Worm (Caenorhabditis elegans) whole organism, L2 larva: ENCODE data around the gene pph-6.
A peak's percentile ranks its signal among the peaks of the same experiment; 100 is the strongest.

Source experiments
- C34F6.9 ChIP-seq: fragments of 150-350 bp; optimal IDR thresholded peaks from 2 replicates; lab custom pipeline; 2014; ENCODE audit warnings: missing biosample characterization, missing genetic modification characterization
- F13H6.1 ChIP-seq: sonication (generic microtip); optimal IDR thresholded peaks from 2 replicates; lab custom pipeline; 2016; ENCODE audit warnings: missing genetic modification characterization, missing compliant biosample characterization
- R02D3.7 ChIP-seq: fragments of 150-350 bp; optimal IDR thresholded peaks from 2 replicates; lab custom pipeline; 2014; ENCODE audit warnings: missing biosample characterization, missing genetic modification characterization
- Y55F3AM.14 ChIP-seq: fragments of 200-800 bp; sonication (Bioruptor generic); optimal IDR thresholded peaks from 2 replicates; lab custom pipeline; 2018; ENCODE audit warnings: mild to moderate bottlenecking, missing genetic modification characterization, missing compliant biosample characterization
- ZK546.5 ChIP-seq: sonication (generic microtip); optimal IDR thresholded peaks from 2 replicates; lab custom pipeline; 2017; ENCODE audit warnings: missing biosample characterization, missing genetic modification characterization
- alr-1 ChIP-seq: fragments of 150-350 bp; optimal IDR thresholded peaks from 2 replicates; lab custom pipeline; 2014; ENCODE audit warnings: missing biosample characterization, missing genetic modification characterization
- aly-2 ChIP-seq: fragments of 150-350 bp; optimal IDR thresholded peaks from 2 replicates; lab custom pipeline; 2014; ENCODE audit warnings: missing biosample characterization, missing genetic modification characterization
- ama-1 ChIP-seq: fragments of 150-350 bp; optimal IDR thresholded peaks from 2 replicates; lab custom pipeline; 2018; ENCODE audit warnings: inconsistent platforms
- blmp-1 ChIP-seq: sonication (generic microtip); optimal IDR thresholded peaks from 2 replicates; lab custom pipeline; 2017; ENCODE audit warnings: missing genetic modification characterization, mild to moderate bottlenecking, missing compliant biosample characterization, antibody characterized with exemption, moderate library complexity; ENCODE audit not compliant: insufficient read depth
- ceh-16 ChIP-seq: fragments of 150-350 bp; optimal IDR thresholded peaks from 2 replicates; lab custom pipeline; 2014; ENCODE audit warnings: missing biosample characterization, missing genetic modification characterization
- ceh-82 ChIP-seq: fragments of 150-350 bp; optimal IDR thresholded peaks from 2 replicates; lab custom pipeline; 2014; ENCODE audit warnings: missing biosample characterization, missing genetic modification characterization
- crh-2 ChIP-seq: sonication (generic microtip); optimal IDR thresholded peaks from 2 replicates; lab custom pipeline; 2017; ENCODE audit warnings: missing biosample characterization, missing genetic modification characterization
- dmd-4 ChIP-seq: sonication (generic microtip); optimal IDR thresholded peaks from 2 replicates; lab custom pipeline; 2017; ENCODE audit warnings: missing biosample characterization, missing genetic modification characterization
- egl-27 ChIP-seq: sonication (generic microtip); optimal IDR thresholded peaks from 3 replicates; lab custom pipeline; 2017; ENCODE audit warnings: missing biosample characterization, missing genetic modification reagents, missing genetic modification characterization
- elt-1 ChIP-seq: fragments of 150-350 bp; optimal IDR thresholded peaks from 2 replicates; lab custom pipeline; 2014; ENCODE audit warnings: missing biosample characterization, missing genetic modification characterization
- elt-3 ChIP-seq: sonication (generic microtip); optimal IDR thresholded peaks from 2 replicates; lab custom pipeline; 2017; ENCODE audit warnings: missing biosample characterization, missing genetic modification characterization
- fos-1 ChIP-seq: fragments of 150-350 bp; optimal IDR thresholded peaks from 2 replicates; lab custom pipeline; 2014; ENCODE audit warnings: missing biosample characterization, missing genetic modification characterization
- gmeb-1 ChIP-seq: fragments of 150-350 bp; optimal IDR thresholded peaks from 2 replicates; lab custom pipeline; 2014; ENCODE audit warnings: missing biosample characterization, missing genetic modification characterization
- lin-11 ChIP-seq: fragments of 150-350 bp; sonication (generic microtip); optimal IDR thresholded peaks from 2 replicates; lab custom pipeline; 2014; ENCODE audit warnings: missing biosample characterization, missing genetic modification characterization, inconsistent platforms, mixed read lengths
- lin-13 ChIP-seq: fragments of 150-350 bp; optimal IDR thresholded peaks from 2 replicates; lab custom pipeline; 2014; ENCODE audit warnings: missing biosample characterization, missing genetic modification reagents, missing genetic modification characterization
- lin-39 ChIP-seq: fragments of 150-350 bp; optimal IDR thresholded peaks from 2 replicates; lab custom pipeline; 2014; ENCODE audit warnings: missing biosample characterization, missing genetic modification reagents, missing genetic modification characterization
- lsy-2 ChIP-seq, 2 experiments: fragments of 150-350 bp in 1 of 2; sonication (generic microtip) in 1 of 2; optimal IDR thresholded peaks; 2 replicates each; lab custom pipeline; 2014 to 2017; ENCODE audit warnings: missing biosample characterization in 2 of 2, missing genetic modification characterization in 2 of 2
- mab-5 ChIP-seq: fragments of 150-350 bp; optimal IDR thresholded peaks from 2 replicates; lab custom pipeline; 2014; ENCODE audit warnings: missing biosample characterization, missing genetic modification characterization
- mbf-1 ChIP-seq: sonication (generic microtip); optimal IDR thresholded peaks from 2 replicates; lab custom pipeline; 2017; ENCODE audit warnings: missing biosample characterization, missing genetic modification characterization
- mdl-1 ChIP-seq, 2 experiments: fragments of 150-350 bp in 1 of 2; sonication (generic microtip) in 1 of 2; optimal IDR thresholded peaks; 2 replicates each; lab custom pipeline; 2017; ENCODE audit warnings: missing biosample characterization in 2 of 2, missing genetic modification characterization in 2 of 2
- nhr-10 ChIP-seq: sonication (generic microtip); optimal IDR thresholded peaks from 2 replicates; lab custom pipeline; 2017; ENCODE audit warnings: missing biosample characterization, missing genetic modification characterization
- nhr-11 ChIP-seq: fragments of 150-350 bp; optimal IDR thresholded peaks from 2 replicates; lab custom pipeline; 2014; ENCODE audit warnings: missing biosample characterization, missing genetic modification characterization
- nhr-12 ChIP-seq: fragments of 150-350 bp; optimal IDR thresholded peaks from 2 replicates; lab custom pipeline; 2014; ENCODE audit warnings: missing biosample characterization, missing genetic modification characterization
- nhr-129 ChIP-seq: fragments of 150-350 bp; optimal IDR thresholded peaks from 2 replicates; lab custom pipeline; 2014; ENCODE audit warnings: missing biosample characterization, missing genetic modification characterization
- nhr-21 ChIP-seq: fragments of 150-350 bp; optimal IDR thresholded peaks from 2 replicates; lab custom pipeline; 2014; ENCODE audit warnings: missing biosample characterization, missing genetic modification characterization
- nhr-23 ChIP-seq: fragments of 150-350 bp; optimal IDR thresholded peaks from 2 replicates; lab custom pipeline; 2014; ENCODE audit warnings: missing biosample characterization, missing genetic modification reagents, missing genetic modification characterization
- nhr-237 ChIP-seq: fragments of 150-350 bp; optimal IDR thresholded peaks from 2 replicates; lab custom pipeline; 2014; ENCODE audit warnings: missing biosample characterization, missing genetic modification characterization
- nhr-25 ChIP-seq: fragments of 150-350 bp; sonication (generic microtip); optimal IDR thresholded peaks from 3 replicates; lab custom pipeline; 2014; ENCODE audit warnings: missing biosample characterization, missing genetic modification characterization
- nhr-6 ChIP-seq: fragments of 150-350 bp; optimal IDR thresholded peaks from 2 replicates; lab custom pipeline; 2014; ENCODE audit warnings: missing biosample characterization, missing genetic modification characterization
- nhr-77 ChIP-seq: fragments of 150-350 bp; optimal IDR thresholded peaks from 2 replicates; lab custom pipeline; 2014; ENCODE audit warnings: missing biosample characterization, missing genetic modification characterization
- peb-1 ChIP-seq: fragments of 150-350 bp; optimal IDR thresholded peaks from 2 replicates; lab custom pipeline; 2014; ENCODE audit warnings: missing biosample characterization, missing genetic modification characterization
- sem-4 ChIP-seq: fragments of 150-350 bp; optimal IDR thresholded peaks from 2 replicates; lab custom pipeline; 2014; ENCODE audit warnings: missing biosample characterization, missing genetic modification reagents, missing genetic modification characterization
- sma-3 ChIP-seq: sonication (generic microtip); optimal IDR thresholded peaks from 2 replicates; lab custom pipeline; 2016; ENCODE audit warnings: missing genetic modification reagents, missing genetic modification characterization, missing compliant biosample characterization
- sma-9 ChIP-seq, 2 experiments: fragments of 150-350 bp in 1 of 2; sonication (generic microtip) in 1 of 2; optimal IDR thresholded peaks; 2 replicates each; lab custom pipeline; 2014 to 2016; ENCODE audit warnings: missing genetic modification characterization in 2 of 2, mild to moderate bottlenecking in 1 of 2, missing biosample characterization in 1 of 2, missing compliant biosample characterization in 1 of 2, missing genetic modification reagents in 1 of 2, moderate library complexity in 1 of 2
- snpc-4 ChIP-seq: fragments of 150-350 bp; optimal IDR thresholded peaks from 2 replicates; lab custom pipeline; 2014; ENCODE audit warnings: missing biosample characterization, missing genetic modification characterization
- unc-39 ChIP-seq: fragments of 150-350 bp; optimal IDR thresholded peaks from 2 replicates; lab custom pipeline; 2014; ENCODE audit warnings: missing biosample characterization, missing genetic modification characterization
- unc-55 ChIP-seq: fragments of 150-350 bp; sonication (generic microtip); optimal IDR thresholded peaks from 3 replicates; lab custom pipeline; 2014; ENCODE audit warnings: missing biosample characterization, missing genetic modification reagents, missing genetic modification characterization
- unc-62 ChIP-seq: fragments of 150-350 bp; optimal IDR thresholded peaks from 2 replicates; lab custom pipeline; 2014; ENCODE audit warnings: missing biosample characterization, missing genetic modification reagents, missing genetic modification characterization
- zag-1 ChIP-seq: fragments of 150-350 bp; optimal IDR thresholded peaks from 2 replicates; lab custom pipeline; 2014; ENCODE audit warnings: missing biosample characterization, missing genetic modification characterization
- ztf-11 ChIP-seq: sonication (generic microtip); optimal IDR thresholded peaks from 2 replicates; lab custom pipeline; 2017; ENCODE audit warnings: missing biosample characterization, missing genetic modification characterization
- ztf-4 ChIP-seq: fragments of 150-350 bp; optimal IDR thresholded peaks from 2 replicates; lab custom pipeline; 2014; ENCODE audit warnings: missing biosample characterization, missing genetic modification characterization

The pph-6 gene

DNA sequence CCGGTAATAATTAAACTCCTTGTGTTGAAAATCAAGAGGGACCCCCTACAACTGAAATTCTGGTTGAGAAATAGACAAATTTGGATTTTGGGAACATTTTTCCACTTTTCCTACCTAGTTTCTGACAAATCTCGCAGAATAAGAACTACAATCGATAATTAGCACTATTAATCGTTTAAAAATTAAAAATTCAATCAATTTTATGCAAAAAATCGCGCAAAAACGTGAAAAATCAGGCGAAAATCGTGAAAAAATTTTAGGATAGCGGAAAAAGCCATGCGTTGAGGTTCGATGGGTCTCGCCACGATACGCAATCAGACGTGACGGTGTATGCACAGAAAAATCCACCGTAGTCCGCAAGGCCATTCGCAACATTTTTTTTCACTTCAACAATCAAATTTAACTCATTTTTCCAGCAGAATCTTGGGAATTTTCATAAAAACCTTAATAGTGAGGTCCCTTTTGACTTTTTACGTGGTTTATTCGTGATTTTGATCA is 43.6 kb downstream of the pph-6 start, which contains the start of gene lias-1:
Gene lias-1 (minus strand): TSS at position 51 of the 498 bp plus-strand sequence.
- TF ChIP-seq nhr-6 (tag; lab: Kevin White, UChicago): no peak
- TF ChIP-seq nhr-21 (tag; lab: Kevin White, UChicago): peak; percentile 71
- no peak for TF ChIP-seq ztf-11 (tag; lab: Kevin White, UChicago)
- peak; percentile 60 for TF ChIP-seq F13H6.1 (tag; lab: Kevin White, UChicago)
- peak in 1 of 2 experiments; percentile 21 for TF ChIP-seq mdl-1 (tag; optimal IDR thresholded peaks at IDR 0.05; lab: Kevin White, UChicago)
- TF ChIP-seq lin-11: peak; percentile 69
- peak; percentile 49 for TF ChIP-seq ama-1
- peak; percentile 57 for TF ChIP-seq snpc-4 (tag; lab: Kevin White, UChicago)
- TF ChIP-seq zag-1: peak; percentile 29
- no peak for TF ChIP-seq alr-1 (tag; lab: Kevin White, UChicago)
- TF ChIP-seq fos-1 (tag; lab: Kevin White, UChicago): peak; percentile 76
- TF ChIP-seq sem-4 (tag; lab: Kevin White, UChicago): peak; percentile 43
- peak; percentile 85 for TF ChIP-seq lin-13 (GFP tag; lab: Kevin White, UChicago)
- TF ChIP-seq gmeb-1 (tag; lab: Kevin White, UChicago): peak; percentile 79
- peak; percentile 23 for TF ChIP-seq mab-5
- peak; percentile 75 for TF ChIP-seq blmp-1 (tag; lab: Kevin White, UChicago)
- no peak for TF ChIP-seq nhr-77 (tag; lab: Kevin White, UChicago)
- TF ChIP-seq dmd-4 (tag; lab: Kevin White, UChicago): no peak
- TF ChIP-seq mbf-1 (tag; lab: Kevin White, UChicago): no peak
- no peak for TF ChIP-seq ceh-82 (tag; lab: Kevin White, UChicago)
- peak; percentile 55 for TF ChIP-seq sma-9 (GFP tag; optimal IDR thresholded peaks at IDR 0.05; lab: Kevin White, UChicago)
- no peak for TF ChIP-seq sma-9 (tag; optimal IDR thresholded peaks at IDR 0.05; lab: Kevin White, UChicago)
- TF ChIP-seq nhr-23 (tag; lab: Kevin White, UChicago): no peak
- TF ChIP-seq nhr-25 (tag; lab: Kevin White, UChicago): peak; percentile 86
- TF ChIP-seq ceh-16: peak; percentile 23
- peak; percentile 64 for TF ChIP-seq sma-3 (GFP tag; lab: Kevin White, UChicago)
- TF ChIP-seq aly-2: no peak
- no peak for TF ChIP-seq unc-39 (tag; lab: Kevin White, UChicago)
- peak; percentile 91 to 98 for TF ChIP-seq lsy-2 (tag; optimal IDR thresholded peaks at IDR 0.05; lab: Kevin White, UChicago)
- peak; percentile 92 for TF ChIP-seq C34F6.9 (tag; lab: Kevin White, UChicago)
- TF ChIP-seq ztf-4 (tag; lab: Kevin White, UChicago): peak; percentile 40
- TF ChIP-seq unc-55 (GFP tag; lab: Kevin White, UChicago): peak; percentile 93
- no peak for TF ChIP-seq unc-62 (GFP tag; lab: Kevin White, UChicago)
- peak; percentile 88 for TF ChIP-seq crh-2
- TF ChIP-seq nhr-129: peak; percentile 91

DNA sequence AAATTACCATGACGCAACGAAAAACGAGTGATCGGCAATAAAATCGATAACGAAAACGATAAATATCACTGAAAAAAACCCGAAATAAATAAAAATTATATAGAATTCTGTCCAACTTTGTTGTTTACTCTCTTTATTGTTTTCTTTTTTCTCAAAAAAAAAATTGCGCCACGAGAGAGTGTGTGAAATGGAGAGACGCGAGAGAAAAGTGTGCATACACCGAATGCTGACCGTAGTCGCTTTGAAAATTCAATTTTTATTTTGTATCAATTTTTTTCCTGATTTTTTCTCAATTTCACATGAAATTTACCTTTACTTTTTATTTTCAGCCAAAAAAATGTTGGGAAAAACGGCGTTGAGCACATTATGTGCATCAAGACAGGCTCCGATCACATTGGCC is 48.4 kb downstream of the pph-6 start, which contains the start of the genes M01F1.4 and mrpl-35:
Gene M01F1.4 (minus strand): TSS at position 126 of the 400 bp plus-strand sequence.
Gene mrpl-35 (plus strand): TSS at position 330 of the 400 bp plus-strand sequence.
- TF ChIP-seq nhr-12 (tag; lab: Kevin White, UChicago) (no peak), mbf-1 (tag; lab: Kevin White, UChicago) (no peak), mab-5 (no peak), aly-2 (no peak), ceh-16 (no peak), snpc-4 (tag; lab: Kevin White, UChicago) (no peak), mdl-1 (tag; optimal IDR thresholded peaks at IDR 0.05; lab: Kevin White, UChicago) (no peak), ZK546.5 (no peak), R02D3.7 (tag; lab: Kevin White, UChicago) (no peak), Y55F3AM.14 (GFP tag; lab: Kevin White, UChicago) (no peak), lsy-2 (tag; optimal IDR thresholded peaks at IDR 0.05; lab: Kevin White, UChicago) (peak; percentile 85 to 98), ama-1 (no peak), lin-11 (no peak), nhr-23 (tag; lab: Kevin White, UChicago) (no peak), nhr-77 (tag; lab: Kevin White, UChicago) (no peak), nhr-129 (peak; percentile 11), unc-62 (GFP tag; lab: Kevin White, UChicago) (no peak), nhr-237 (no peak), nhr-10 (tag; lab: Kevin White, UChicago) (no peak), peb-1 (tag; lab: Kevin White, UChicago) (no peak), F13H6.1 (tag; lab: Kevin White, UChicago) (peak; percentile 21), fos-1 (tag; lab: Kevin White, UChicago) (peak; percentile 34), egl-27 (tag; lab: Kevin White, UChicago) (no peak), ztf-11 (tag; lab: Kevin White, UChicago) (no peak), dmd-4 (tag; lab: Kevin White, UChicago) (no peak), lin-13 (GFP tag; lab: Kevin White, UChicago) (peak; percentile 49), nhr-25 (tag; lab: Kevin White, UChicago) (no peak), crh-2 (peak; percentile 56), sma-3 (GFP tag; lab: Kevin White, UChicago) (no peak), C34F6.9 (tag; lab: Kevin White, UChicago) (peak; percentile 89), nhr-21 (tag; lab: Kevin White, UChicago) (no peak), nhr-11 (tag; lab: Kevin White, UChicago) (no peak), unc-55 (GFP tag; lab: Kevin White, UChicago) (peak; percentile 66), blmp-1 (tag; lab: Kevin White, UChicago) (no peak), gmeb-1 (tag; lab: Kevin White, UChicago) (peak; percentile 2), sem-4 (tag; lab: Kevin White, UChicago) (no peak), sma-9 (GFP tag; optimal IDR thresholded peaks at IDR 0.05; lab: Kevin White, UChicago) (peak; percentile 4), sma-9 (tag; optimal IDR thresholded peaks at IDR 0.05; lab: Kevin White, UChicago) (no peak), ztf-4 (tag; lab: Kevin White, UChicago) (no peak), elt-3 (no peak), elt-1 (tag; lab: Kevin White, UChicago) (no peak), ceh-82 (tag; lab: Kevin White, UChicago) (no peak), unc-39 (tag; lab: Kevin White, UChicago) (no peak), lin-39 (tag; lab: Kevin White, UChicago) (no peak)
